Worm (Caenorhabditis elegans) whole organism, early embryonic: Measurements from ENCODE around the gene C16C10.8.

Source experiments
- ama-1 ChIP-seq: fragments of 150-350 bp; optimal IDR thresholded peaks from 2 replicates; lab custom pipeline; 2014
- ceh-36 ChIP-seq: sonication (generic microtip); optimal IDR thresholded peaks from 2 replicates; lab custom pipeline; 2016; ENCODE audit warnings: missing genetic modification characterization, inconsistent platforms, missing compliant biosample characterization
- flt-1 ChIP-seq: fragments of 200-800 bp; sonication (Bioruptor generic); IDR thresholded peaks from 2 replicates; pipeline ENCODE4 v1.3.6; 2022; ENCODE audit warnings: missing genetic modification characterization, missing compliant biosample characterization
- hmbx-1 ChIP-seq: sonication (generic microtip); optimal IDR thresholded peaks from 2 replicates; lab custom pipeline; 2016; ENCODE audit warnings: mild to moderate bottlenecking, missing genetic modification characterization, missing compliant biosample characterization
- hmg-4 ChIP-seq: fragments of 200-800 bp; sonication (Bioruptor generic); optimal IDR thresholded peaks from 2 replicates; lab custom pipeline; 2018; ENCODE audit warnings: mild to moderate bottlenecking, missing genetic modification characterization, missing compliant biosample characterization
- hnd-1 ChIP-seq: sonication (generic microtip); optimal IDR thresholded peaks from 2 replicates; lab custom pipeline; 2016; ENCODE audit warnings: missing genetic modification characterization, missing compliant biosample characterization
- tbx-37 ChIP-seq: fragments of 200-800 bp; sonication (Bioruptor generic); conservative IDR thresholded peaks from 2 replicates; pipeline ENCODE4 v1.3.6; 2022; ENCODE audit warnings: missing genetic modification reagents, missing genetic modification characterization, missing compliant biosample characterization
- tra-4 ChIP-seq: sonication (generic microtip); optimal IDR thresholded peaks from 2 replicates; lab custom pipeline; 2017; ENCODE audit warnings: missing genetic modification characterization, missing compliant biosample characterization

DNA sequence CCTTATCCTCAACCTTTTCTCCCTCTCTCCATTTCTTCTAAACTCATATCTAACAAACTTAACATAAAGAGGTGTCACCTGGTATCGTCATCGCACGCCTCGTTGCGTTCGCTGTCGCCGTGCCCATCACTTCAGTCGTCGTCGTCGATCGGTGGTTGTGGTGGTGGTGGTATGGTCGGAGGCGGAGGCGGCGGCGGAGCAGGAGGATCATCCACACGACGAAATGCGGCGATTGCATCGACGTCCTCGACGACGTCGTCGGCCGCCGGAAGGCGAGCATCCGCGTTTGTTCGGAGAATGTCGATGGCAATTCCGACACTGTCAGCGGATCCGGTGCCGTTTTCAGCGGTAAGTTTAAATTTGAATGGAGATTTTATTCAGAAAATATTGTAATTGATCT, 29.9 kb downstream of the C16C10.8 start:
- TF ChIP-seq tbx-37 (no peak), flt-1 (no peak), ceh-36 (no peak), hnd-1 (tag; lab: Kevin White, UChicago) (no peak), ama-1 (lab: Kevin White, UChicago) (no peak), hmbx-1 (tag; lab: Kevin White, UChicago) (no peak), tra-4 (tag; lab: Kevin White, UChicago) (no peak), hmg-4 (no peak)
